Worm (Caenorhabditis elegans): Measurements from ENCODE around the gene F36H1.12.
A peak's percentile ranks its signal among the peaks of the same experiment; 100 is the strongest.

Gene F36H1.12

ce11 chrIV:11036222-11036621 is 17.3 kb downstream of the F36H1.12 start, which contains the start of gene fkb-1 (continued):
- TF ChIP-seq pag-3 (tag; optimal IDR thresholded peaks at IDR 0.05; ENCODE audit: borderline replicate concordance, insufficient read depth) (no peak), efl-1 (optimal IDR thresholded peaks at IDR 0.05) (peak; percentile 66 to 78), efl-1 (GFP tag; optimal IDR thresholded peaks at IDR 0.05 in 1 of 2) (peak; percentile 68 to 96), mep-1 (tag; optimal IDR thresholded peaks at IDR 0.05) (peak; percentile 83), nhr-237 (tag; optimal IDR thresholded peaks at IDR 0.05) (no peak), isw-1 (GFP tag; IDR thresholded peaks at IDR 0.05) (peak; percentile 43), ces-1 (GFP tag; optimal IDR thresholded peaks at IDR 0.05) (no peak), fos-1 (tag; optimal IDR thresholded peaks at IDR 0.05) (peak; percentile 27), nhr-76 (tag; optimal IDR thresholded peaks at IDR 0.05) (no peak), lin-14 (GFP tag; optimal IDR thresholded peaks at IDR 0.05) (peak; percentile 82), egl-13 (tag; optimal IDR thresholded peaks at IDR 0.05) (peak; percentile 47), mef-2 (tag; optimal IDR thresholded peaks at IDR 0.05) (no peak), unc-98 (GFP tag; IDR thresholded peaks at IDR 0.05) (no peak), aly-2 (tag; optimal IDR thresholded peaks at IDR 0.05) (no peak), C04F5.9 (tag; optimal IDR thresholded peaks at IDR 0.05) (no peak), blmp-1 (tag; optimal IDR thresholded peaks at IDR 0.05) (peak; percentile 29), aha-1 (tag; optimal IDR thresholded peaks at IDR 0.05) (no peak), elt-3 (tag; optimal IDR thresholded peaks at IDR 0.05) (peak in 1 of 6 experiments; percentile 45), xbp-1 (tag; optimal IDR thresholded peaks at IDR 0.05) (peak; percentile 94), unc-30 (tag; optimal IDR thresholded peaks at IDR 0.05) (no peak), ceh-90 (tag; optimal IDR thresholded peaks at IDR 0.05) (no peak), sox-4 (tag; optimal IDR thresholded peaks at IDR 0.05) (peak; percentile 19), tlp-1 (tag; optimal IDR thresholded peaks at IDR 0.05) (no peak), nhr-47 (tag; optimal IDR thresholded peaks at IDR 0.05) (peak; percentile 80), unc-86 (tag; optimal IDR thresholded peaks at IDR 0.05) (peak; percentile 56), lin-39 (tag; optimal IDR thresholded peaks at IDR 0.05) (peak; percentile 54), jun-1 (tag; optimal IDR thresholded peaks at IDR 0.05) (peak; percentile 30), dpl-1 (GFP tag; optimal IDR thresholded peaks at IDR 0.05) (peak; percentile 59 to 75 (median 74)), nhr-77 (tag; optimal IDR thresholded peaks at IDR 0.05) (peak; percentile 39), ceh-88 (GFP tag; IDR thresholded peaks at IDR 0.05) (peak; percentile 25; the same call in 1 of the 2 replicates), nhr-11 (tag; optimal IDR thresholded peaks at IDR 0.05) (peak; percentile 45), ztf-4 (tag; optimal IDR thresholded peaks at IDR 0.05) (no peak), Y116A8C.19 (tag; optimal IDR thresholded peaks at IDR 0.05; ENCODE audit: borderline replicate concordance) (no peak), snpc-4 (tag; optimal IDR thresholded peaks at IDR 0.05) (peak; percentile 12), ama-1 (optimal IDR thresholded peaks at IDR 0.05) (no peak), pax-3 (tag; optimal IDR thresholded peaks at IDR 0.05) (no peak), nhr-85 (tag) (peak; percentile 84), sptf-1 (tag; optimal IDR thresholded peaks at IDR 0.05) (no peak), C16A3.4 (tag; optimal IDR thresholded peaks at IDR 0.05) (peak; percentile 73), nhr-84 (tag; optimal IDR thresholded peaks at IDR 0.05) (no peak), lin-13 (GFP tag; optimal IDR thresholded peaks at IDR 0.05) (peak; percentile 47), mdl-1 (tag; optimal IDR thresholded peaks at IDR 0.05) (peak in 1 of 2 experiments; percentile 61), unc-130 (tag; optimal IDR thresholded peaks at IDR 0.05) (peak; percentile 42), efl-3 (GFP tag; optimal IDR thresholded peaks at IDR 0.05) (no peak), fkh-10 (GFP tag; optimal IDR thresholded peaks at IDR 0.05) (no peak), skn-1 (tag; optimal IDR thresholded peaks at IDR 0.05) (no peak), ceh-82 (tag; optimal IDR thresholded peaks at IDR 0.05) (peak; percentile 39 to 67 (median 60)), hlh-4 (tag; optimal IDR thresholded peaks at IDR 0.05) (no peak), nhr-12 (tag; optimal IDR thresholded peaks at IDR 0.05) (no peak), nhr-20 (tag; optimal IDR thresholded peaks at IDR 0.05) (peak; percentile 79), dsc-1 (tag; optimal IDR thresholded peaks at IDR 0.05) (peak; percentile 61), zip-4 (GFP tag; optimal IDR thresholded peaks at IDR 0.05) (no peak), snu-23 (GFP tag; optimal IDR thresholded peaks at IDR 0.05) (peak; percentile 86), nhr-71 (tag; optimal IDR thresholded peaks at IDR 0.05) (peak; percentile 82), hlh-17 (GFP tag; optimal IDR thresholded peaks at IDR 0.05; ENCODE audit: borderline replicate concordance) (no peak)
